Worm (Caenorhabditis elegans) whole organism, L1 larva: ENCODE results near the gene glb-15.

Experiments
- alr-1 ChIP-seq: fragments of 200-800 bp; sonication (Bioruptor generic); optimal IDR thresholded peaks from 2 replicates; lab custom pipeline; 2018; ENCODE audit warnings: borderline replicate concordance, mild to moderate bottlenecking, missing genetic modification characterization, missing compliant biosample characterization
- ama-1 ChIP-seq: fragments of 150-350 bp; optimal IDR thresholded peaks from 2 replicates; lab custom pipeline; 2014
- blmp-1 ChIP-seq: fragments of 150-350 bp; optimal IDR thresholded peaks from 2 replicates; lab custom pipeline; 2014; ENCODE audit warnings: missing biosample characterization, missing genetic modification characterization
- ceh-63 ChIP-seq: fragments of 200-800 bp; sonication (Bioruptor generic); optimal IDR thresholded peaks from 2 replicates; lab custom pipeline; 2018; ENCODE audit warnings: mild to moderate bottlenecking, missing genetic modification characterization, missing compliant biosample characterization
- ceh-8 ChIP-seq: fragments of 200-800 bp; sonication (Bioruptor generic); optimal IDR thresholded peaks from 2 replicates; lab custom pipeline; 2018; ENCODE audit warnings: mild to moderate bottlenecking, missing genetic modification characterization, moderate library complexity, missing compliant biosample characterization
- ceh-88 ChIP-seq: fragments of 200-800 bp; sonication (Bioruptor generic); IDR thresholded peaks from 2 replicates; pipeline ENCODE4 v1.3.6; 2022; ENCODE audit warnings: missing genetic modification characterization, missing compliant biosample characterization
- ceh-90 ChIP-seq: sonication (generic microtip); optimal IDR thresholded peaks from 2 replicates; lab custom pipeline; 2016; ENCODE audit warnings: missing genetic modification characterization, missing compliant biosample characterization
- ces-1 ChIP-seq: fragments of 150-350 bp; optimal IDR thresholded peaks from 2 replicates; lab custom pipeline; 2014; ENCODE audit warnings: missing biosample characterization, missing genetic modification reagents, missing genetic modification characterization
- dpl-1 ChIP-seq, 3 experiments: fragments of 150-350 bp in 2 of 3; sonication (generic microtip) in 1 of 3; optimal IDR thresholded peaks; 2 replicates each; lab custom pipeline; 2014 to 2017; ENCODE audit warnings: missing biosample characterization in 3 of 3, missing genetic modification characterization in 3 of 3, missing genetic modification reagents in 3 of 3
- dsc-1 ChIP-seq: sonication (generic microtip); optimal IDR thresholded peaks from 2 replicates; lab custom pipeline; 2016; ENCODE audit warnings: mild to moderate bottlenecking, missing genetic modification characterization, missing compliant biosample characterization
- elt-2 ChIP-seq: sonication (generic microtip); optimal IDR thresholded peaks from 2 replicates; lab custom pipeline; 2016; ENCODE audit warnings: missing genetic modification characterization, mild to moderate bottlenecking, inconsistent platforms, missing compliant biosample characterization, missing genetic modification reagents
- elt-3 ChIP-seq, 6 experiments: fragments of 150-350 bp in 1 of 6; sonication (generic microtip); optimal IDR thresholded peaks; 2 replicates each; lab custom pipeline; 2017 to 2018; ENCODE audit warnings: missing biosample characterization in 6 of 6, missing genetic modification characterization in 6 of 6, inconsistent platforms in 1 of 6
- fkh-10 ChIP-seq: sonication (generic microtip); optimal IDR thresholded peaks from 2 replicates; lab custom pipeline; 2017; ENCODE audit warnings: missing biosample characterization, missing genetic modification reagents, missing genetic modification characterization
- hlh-17 ChIP-seq: fragments of 200-800 bp; sonication (Bioruptor generic); optimal IDR thresholded peaks from 2 replicates; lab custom pipeline; 2018; ENCODE audit warnings: missing genetic modification characterization, mild to moderate bottlenecking, missing compliant biosample characterization, moderate library complexity, borderline replicate concordance
- hlh-4 ChIP-seq: sonication (generic microtip); optimal IDR thresholded peaks from 2 replicates; lab custom pipeline; 2016; ENCODE audit warnings: mild to moderate bottlenecking, missing genetic modification characterization, missing compliant biosample characterization
- hpl-2 ChIP-seq: fragments of 150-350 bp; optimal IDR thresholded peaks from 2 replicates; lab custom pipeline; 2014; ENCODE audit warnings: missing biosample characterization, missing genetic modification reagents, missing genetic modification characterization
- irx-1 ChIP-seq: sonication (generic microtip); optimal IDR thresholded peaks from 2 replicates; lab custom pipeline; 2016; ENCODE audit warnings: missing genetic modification characterization, missing compliant biosample characterization
- lin-13 ChIP-seq: fragments of 150-350 bp; optimal IDR thresholded peaks from 2 replicates; lab custom pipeline; 2014; ENCODE audit warnings: missing biosample characterization, missing genetic modification reagents, missing genetic modification characterization
- lin-14 ChIP-seq: fragments of 200-800 bp; sonication (Bioruptor generic); optimal IDR thresholded peaks from 2 replicates; lab custom pipeline; 2018; ENCODE audit warnings: mild to moderate bottlenecking, missing genetic modification characterization, moderate library complexity, missing compliant biosample characterization
- lin-15B ChIP-seq: fragments of 150-350 bp; sonication (generic microtip); optimal IDR thresholded peaks from 3 replicates; lab custom pipeline; 2014; ENCODE audit warnings: missing biosample characterization, missing genetic modification characterization
- lin-35 ChIP-seq, 2 experiments: fragments of 150-350 bp; optimal IDR thresholded peaks; 2 replicates each; lab custom pipeline; 2014; ENCODE audit warnings: missing biosample characterization in 2 of 2, missing genetic modification characterization in 2 of 2, missing genetic modification reagents in 2 of 2
- lir-3 ChIP-seq: sonication (generic microtip); optimal IDR thresholded peaks from 2 replicates; lab custom pipeline; 2016; ENCODE audit warnings: mild to moderate bottlenecking, missing genetic modification characterization, moderate library complexity, missing compliant biosample characterization; ENCODE audit not compliant: poor library complexity
- lsy-2 ChIP-seq, 2 experiments: fragments of 150-350 bp; optimal IDR thresholded peaks; 2 replicates each; lab custom pipeline; 2014; ENCODE audit warnings: missing biosample characterization in 2 of 2, missing genetic modification characterization in 2 of 2
- mab-9 ChIP-seq: fragments of 200-800 bp; sonication (Bioruptor generic); IDR thresholded peaks from 2 replicates; pipeline ENCODE4 v1.3.6; 2022; ENCODE audit warnings: missing genetic modification reagents, missing genetic modification characterization, missing compliant biosample characterization
- mef-2 ChIP-seq: fragments of 150-350 bp; optimal IDR thresholded peaks from 2 replicates; lab custom pipeline; 2014; ENCODE audit warnings: missing biosample characterization, missing genetic modification characterization
- mep-1 ChIP-seq: fragments of 150-350 bp; optimal IDR thresholded peaks from 2 replicates; lab custom pipeline; 2014; ENCODE audit warnings: missing biosample characterization, missing genetic modification characterization
- nhr-11 ChIP-seq: fragments of 150-350 bp; optimal IDR thresholded peaks from 2 replicates; lab custom pipeline; 2014; ENCODE audit warnings: missing biosample characterization, missing genetic modification characterization
- nhr-20 ChIP-seq: sonication (generic microtip); optimal IDR thresholded peaks from 2 replicates; lab custom pipeline; 2016; ENCODE audit warnings: mild to moderate bottlenecking, missing genetic modification characterization, missing compliant biosample characterization
- nhr-47 ChIP-seq: sonication (generic microtip); optimal IDR thresholded peaks from 2 replicates; lab custom pipeline; 2016; ENCODE audit warnings: mild to moderate bottlenecking, missing genetic modification characterization, moderate library complexity, missing compliant biosample characterization
- nhr-85 ChIP-seq: sonication (generic microtip); peaks from one replicate; lab custom pipeline; 2016; ENCODE audit warnings: missing genetic modification characterization, inconsistent platforms, missing compliant biosample characterization
- pag-3 ChIP-seq: sonication (generic microtip); optimal IDR thresholded peaks from 2 replicates; lab custom pipeline; 2017; ENCODE audit warnings: missing genetic modification characterization, mild to moderate bottlenecking, missing compliant biosample characterization, antibody characterized with exemption, borderline replicate concordance; ENCODE audit not compliant: insufficient read depth
- pqm-1 ChIP-seq: sonication (generic microtip); optimal IDR thresholded peaks from 3 replicates; lab custom pipeline; 2017; ENCODE audit warnings: missing biosample characterization, missing genetic modification characterization
- sptf-1 ChIP-seq: fragments of 150-350 bp; optimal IDR thresholded peaks from 2 replicates; lab custom pipeline; 2014; ENCODE audit warnings: missing biosample characterization, missing genetic modification characterization
- sup-37 ChIP-seq: fragments of 200-800 bp; sonication (Bioruptor generic); optimal IDR thresholded peaks from 2 replicates; lab custom pipeline; 2018; ENCODE audit warnings: mild to moderate bottlenecking, missing genetic modification characterization, missing compliant biosample characterization
- swsn-7 ChIP-seq: sonication (generic microtip); optimal IDR thresholded peaks from 2 replicates; lab custom pipeline; 2016; ENCODE audit warnings: missing genetic modification characterization, missing compliant biosample characterization
- tbx-2 ChIP-seq: sonication (generic microtip); optimal IDR thresholded peaks from 2 replicates; lab custom pipeline; 2016; ENCODE audit warnings: missing genetic modification characterization, missing compliant biosample characterization
- tlp-1 ChIP-seq: fragments of 150-350 bp; optimal IDR thresholded peaks from 2 replicates; lab custom pipeline; 2014; ENCODE audit warnings: missing biosample characterization, missing genetic modification characterization
- unc-30 ChIP-seq: sonication (generic microtip); optimal IDR thresholded peaks from 2 replicates; lab custom pipeline; 2017; ENCODE audit warnings: missing biosample characterization, missing genetic modification characterization
- zag-1 ChIP-seq: fragments of 150-350 bp; optimal IDR thresholded peaks from 2 replicates; lab custom pipeline; 2014; ENCODE audit warnings: missing biosample characterization, missing genetic modification characterization

glb-15 gene

DNA sequence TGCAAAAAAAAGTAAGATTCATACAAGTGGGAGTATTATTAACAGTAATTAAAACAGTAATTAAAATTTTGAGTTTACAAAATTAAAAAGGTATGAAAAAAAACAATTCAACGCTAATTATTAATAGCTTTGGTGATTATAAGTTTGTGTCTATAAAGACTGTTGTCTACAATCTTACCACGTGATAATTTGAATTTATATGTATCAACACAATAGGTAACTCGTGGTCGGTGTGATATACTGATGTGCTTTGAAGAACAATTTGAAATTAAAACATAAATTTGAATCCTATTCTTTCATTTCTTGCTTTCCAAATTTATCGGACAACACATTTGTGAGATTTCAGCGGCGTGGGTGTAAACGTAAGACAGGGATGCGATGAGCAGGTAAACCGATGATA is 9.8 kb upstream of the glb-15 start:
- TF ChIP-seq lin-35 (GFP tag; optimal IDR thresholded peaks at IDR 0.05; lab: Kevin White, UChicago) (peak in 1 of 2 experiments; percentile 12), tlp-1 (no peak), mef-2 (no peak), zag-1 (tag; lab: Kevin White, UChicago) (no peak), ceh-8 (no peak)

DNA sequence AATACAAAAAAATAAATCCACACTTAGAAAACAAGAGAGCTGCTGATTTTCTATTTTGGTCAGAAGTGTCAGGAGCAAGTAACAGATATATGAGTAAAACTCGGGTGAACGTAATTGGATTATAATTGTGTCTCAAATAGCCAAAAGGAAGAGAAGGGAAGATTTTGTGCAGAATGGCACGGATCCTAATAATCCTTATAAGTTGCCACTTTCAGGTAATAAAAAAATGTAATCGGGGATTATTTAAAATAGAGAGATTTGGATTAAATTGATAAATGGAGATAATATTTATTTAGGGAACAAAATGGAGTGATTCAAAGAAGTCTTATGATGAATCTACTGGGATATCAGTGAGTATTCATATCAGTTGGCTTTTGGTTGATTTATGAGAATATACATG is 6.9 kb upstream of the glb-15 start:
- TF ChIP-seq hpl-2 (no peak), dsc-1 (tag; lab: Kevin White, UChicago) (peak; percentile 95), nhr-47 (tag; lab: Kevin White, UChicago) (peak; percentile 19)

DNA sequence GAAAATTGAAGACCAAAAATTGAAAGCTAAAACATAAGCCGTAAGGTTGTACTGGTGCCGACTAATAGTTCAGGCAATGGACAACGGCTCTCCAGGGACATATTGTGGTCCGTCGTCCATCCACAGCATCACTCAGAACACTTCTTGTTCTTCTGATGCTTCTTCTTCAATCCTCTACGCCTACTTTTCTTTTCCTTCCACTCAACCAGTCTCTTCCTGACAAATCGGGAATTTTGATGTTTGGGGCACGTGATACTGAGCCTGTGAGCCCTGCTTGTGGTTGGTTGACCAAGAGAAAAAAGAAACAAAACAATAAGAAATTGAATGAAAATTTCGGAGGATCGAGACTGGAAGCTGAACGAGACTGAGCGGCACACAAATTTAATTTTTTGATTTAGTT is 3.2 kb upstream of the glb-15 start:
- TF ChIP-seq lin-14 (peak; percentile 33), sup-37 (GFP tag; lab: Kevin White, UChicago) (no peak)

DNA sequence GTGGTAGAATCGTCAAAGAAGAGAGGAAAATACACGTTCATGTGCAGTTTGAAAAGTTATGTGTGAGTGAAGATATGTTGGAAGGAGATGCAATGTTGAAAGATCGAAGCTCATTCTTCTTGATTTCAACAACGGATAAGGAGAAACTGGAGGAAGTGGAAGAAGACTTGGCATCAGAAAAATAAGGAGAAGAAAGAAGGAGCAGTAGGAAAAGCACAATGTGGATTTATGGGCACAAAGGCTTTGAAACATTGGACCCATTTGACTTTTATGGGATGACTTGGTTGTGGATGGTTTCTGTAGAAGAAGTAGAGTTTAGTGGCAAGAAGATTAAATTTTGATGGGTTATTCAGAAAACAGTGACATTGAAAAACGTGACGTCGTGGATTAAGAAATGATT is 2.0 kb upstream of the glb-15 start:
- TF ChIP-seq ceh-88 (GFP tag; lab: Robert Waterston, UW) (no peak), elt-2 (tag; lab: Kevin White, UChicago) (no peak), mab-9 (GFP tag; lab: Robert Waterston, UW) (0 out of 2 replicates have a peak, but pooled peaks have one; percentile 14), lsy-2 (tag; optimal IDR thresholded peaks at IDR 0.05; lab: Kevin White, UChicago) (no peak), lin-14 (peak; percentile 1)

DNA sequence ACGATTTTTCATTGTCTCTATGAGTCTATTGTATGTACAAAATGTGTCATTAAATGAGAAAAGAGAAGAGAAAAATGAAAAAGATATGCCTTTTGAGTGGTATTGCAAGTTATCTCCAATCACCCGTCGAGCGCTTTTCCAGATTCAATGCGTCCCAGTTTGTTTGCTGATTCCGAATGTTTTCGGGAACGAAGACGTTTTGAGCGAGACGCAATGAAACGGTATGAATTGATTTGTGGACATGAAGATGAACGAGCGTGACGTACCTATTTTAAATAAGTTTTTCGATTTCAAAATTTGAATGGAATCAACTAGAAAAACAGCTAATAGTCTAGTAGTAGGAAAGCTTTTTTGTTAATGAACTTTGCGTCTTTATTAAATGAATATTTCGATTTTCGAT is 1.3 kb downstream of the glb-15 start:
- TF ChIP-seq lir-3 (tag; lab: Kevin White, UChicago) (no peak), ama-1 (lab: Kevin White, UChicago) (peak; percentile 26), nhr-20 (no peak), alr-1 (tag; lab: Kevin White, UChicago) (no peak), lin-35 (GFP tag; optimal IDR thresholded peaks at IDR 0.05; lab: Kevin White, UChicago) (no peak), irx-1 (tag; lab: Kevin White, UChicago) (no peak), ces-1 (GFP tag; lab: Kevin White, UChicago) (no peak), fkh-10 (GFP tag; lab: Kevin White, UChicago) (no peak), ceh-63 (GFP tag; lab: Kevin White, UChicago) (no peak), unc-30 (tag; lab: Kevin White, UChicago) (no peak), hlh-17 (GFP tag; lab: Kevin White, UChicago) (no peak), nhr-85 (tag; lab: Kevin White, UChicago) (peak; percentile 62), elt-2 (tag; lab: Kevin White, UChicago) (no peak), pag-3 (tag; lab: Kevin White, UChicago) (no peak), elt-3 (tag; optimal IDR thresholded peaks at IDR 0.05; lab: Kevin White, UChicago) (peak in 1 of 6 experiments; percentile 22), mab-9 (GFP tag; lab: Robert Waterston, UW) (no peak), sptf-1 (tag; lab: Kevin White, UChicago) (no peak), hpl-2 (no peak), pqm-1 (no peak), ceh-88 (GFP tag; lab: Robert Waterston, UW) (no peak), lin-15B (tag; lab: Kevin White, UChicago) (no peak)

DNA sequence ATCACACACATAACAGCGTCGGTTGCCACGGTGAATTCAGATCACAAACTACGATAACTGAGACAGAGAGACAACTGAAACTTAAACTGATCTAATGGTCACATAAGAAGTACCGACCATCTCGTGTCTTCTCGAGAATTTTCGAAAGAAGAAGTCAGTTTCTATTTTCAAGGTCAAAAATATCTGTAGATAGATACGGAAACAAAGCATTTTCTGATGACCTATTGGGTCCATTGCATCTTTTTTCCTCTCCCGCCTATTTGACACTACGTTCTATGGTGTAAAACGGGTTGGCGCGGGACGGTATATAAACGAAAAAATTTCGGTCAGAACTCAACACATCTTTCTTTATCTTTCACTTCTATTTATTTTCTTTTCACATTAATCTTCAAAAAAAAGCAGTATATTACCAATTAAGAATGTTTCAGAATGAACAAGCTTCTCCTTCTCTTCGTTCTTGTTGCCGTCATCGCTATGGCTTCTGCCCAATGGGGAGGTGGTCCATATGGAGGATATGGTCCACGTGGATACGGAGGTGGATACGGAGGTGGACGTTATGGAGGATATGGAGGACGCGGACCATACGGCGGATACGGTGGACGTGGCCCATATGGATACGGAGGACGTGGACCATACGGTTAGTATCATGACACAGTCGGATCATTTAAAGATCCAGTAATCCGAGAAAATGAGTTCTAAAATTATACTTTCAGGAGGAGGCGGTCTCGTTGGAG is 2.0 kb downstream of the glb-15 start, which contains the start of gene nlp-24:
TSS of gene nlp-24 (plus strand) at position 429 of the 734 bp plus-strand sequence.
- TF ChIP-seq tbx-2 (tag; lab: Kevin White, UChicago), result peak; percentile 12
- TF ChIP-seq lir-3 (tag; lab: Kevin White, UChicago), result no peak
- TF ChIP-seq blmp-1 (tag; lab: Kevin White, UChicago), result peak; percentile 59
- no peak for TF ChIP-seq nhr-11
- TF ChIP-seq lsy-2 (tag; optimal IDR thresholded peaks at IDR 0.05; lab: Kevin White, UChicago), result peak; percentile 3 to 8
- no peak for TF ChIP-seq ces-1 (GFP tag; lab: Kevin White, UChicago)
- TF ChIP-seq ceh-90 (tag; lab: Kevin White, UChicago), result no peak
- TF ChIP-seq lin-15B (tag; lab: Kevin White, UChicago), result no peak
- no peak for TF ChIP-seq mep-1 (tag; lab: Kevin White, UChicago)
- TF ChIP-seq alr-1 (tag; lab: Kevin White, UChicago), result no peak
- no peak for TF ChIP-seq hlh-4
- no peak for TF ChIP-seq lin-13 (GFP tag; lab: Kevin White, UChicago)
- TF ChIP-seq ceh-88 (GFP tag; lab: Robert Waterston, UW), result no peak
- TF ChIP-seq elt-2 (tag; lab: Kevin White, UChicago), result no peak
- TF ChIP-seq swsn-7 (tag; lab: Kevin White, UChicago), result no peak
- TF ChIP-seq pqm-1, result no peak
- peak in 1 of 3 experiments; percentile 26 for TF ChIP-seq dpl-1 (GFP tag; optimal IDR thresholded peaks at IDR 0.05; lab: Kevin White, UChicago)
- no peak for TF ChIP-seq hpl-2
- no peak for TF ChIP-seq zag-1 (tag; lab: Kevin White, UChicago)
- TF ChIP-seq mef-2, result no peak
